Comparison of ENCODE assay signal across 3 worm cellular contexts in the genomic region with DNA sequence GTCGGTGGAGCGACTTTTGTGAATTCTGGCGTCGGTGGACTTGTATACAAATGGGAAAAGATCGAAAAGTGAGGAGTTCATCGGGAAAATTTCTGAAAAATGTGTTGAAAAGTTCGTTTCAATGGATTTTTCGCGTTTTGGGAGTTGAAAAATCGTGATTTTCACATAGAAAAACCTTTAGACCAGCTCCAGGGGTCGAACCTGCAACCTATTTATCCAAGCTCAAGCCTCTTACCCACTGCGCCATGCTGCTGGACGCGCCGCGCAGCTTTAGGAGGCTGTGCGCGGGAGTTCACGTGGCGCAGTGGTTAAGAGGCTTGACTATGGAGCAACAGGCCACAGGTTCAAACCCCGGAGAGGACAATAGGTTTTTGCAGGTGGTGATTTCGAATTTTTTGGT.
TF ChIP-seq lines count a peak whose summit lies in the region.

TSS of gene Y69H2.1 (minus strand) at position 101 of the 400 bp plus-strand sequence.

TF ChIP-seq in whole organism, L1 larva, 84 proteins besides CTCF, POLR2A, EP300 and RAD21:
- TF ChIP-seq elt-3 (tag; optimal IDR thresholded peaks at IDR 0.05; lab: Kevin White, UChicago) (no peak), lir-3 (tag; optimal IDR thresholded peaks at IDR 0.05; lab: Kevin White, UChicago; ENCODE audit: poor library complexity) (no peak), isw-1 (GFP tag; IDR thresholded peaks at IDR 0.05; lab: Robert Waterston, UW) (no peak), vab-15 (tag; optimal IDR thresholded peaks at IDR 0.05; lab: Kevin White, UChicago) (no peak), aly-2 (tag; optimal IDR thresholded peaks at IDR 0.05; lab: Kevin White, UChicago) (no peak), hlh-4 (tag; optimal IDR thresholded peaks at IDR 0.05; lab: Kevin White, UChicago) (no peak), rnt-1 (tag; optimal IDR thresholded peaks at IDR 0.05; lab: Kevin White, UChicago) (peak; percentile 3)

TF ChIP-seq in whole organism, L4 larva, 104 proteins besides CTCF, POLR2A, EP300 and RAD21:
- TF ChIP-seq F44E2.7 (GFP tag; IDR thresholded peaks at IDR 0.05; lab: Robert Waterston, UW) (no peak), lin-13 (GFP tag; optimal IDR thresholded peaks at IDR 0.05; lab: Kevin White, UChicago) (peak; percentile 36), set-16 (GFP tag; IDR thresholded peaks at IDR 0.05; lab: Robert Waterston, UW) (peak; percentile 42; the same call in 1 of the 2 replicates)

TF ChIP-seq in whole organism, young adult, 124 proteins besides CTCF, POLR2A, EP300 and RAD21:
- peak; percentile 48; the same call in 1 of the 2 replicates for TF ChIP-seq zfh-2 (GFP tag; conservative IDR thresholded peaks at IDR 0.05; lab: Robert Waterston, UW)
- TF ChIP-seq K12H6.12 (tag; optimal IDR thresholded peaks at IDR 0.05; lab: Kevin White, UChicago), result peak; percentile 8
- TF ChIP-seq ceh-58 (GFP tag; IDR thresholded peaks at IDR 0.05; lab: Robert Waterston, UW), result no peak
